Fruit fly (Drosophila melanogaster): ENCODE measurements around the gene CG3123.

CG3123 gene

dm6 chr2L:2869008-2869702, 43.8 kb upstream of the CG3123 start, which contains the start of gene CG8813:
Gene CG8813 (plus strand): TSS chr2L:2869652.
- TF ChIP-seq tj (GFP tag; optimal IDR thresholded peaks at IDR 0.05) (no peak), CG7045 (GFP tag; optimal IDR thresholded peaks at IDR 0.05) (no peak), bab1 (GFP tag; optimal IDR thresholded peaks at IDR 0.05) (no peak), CG1620 (GFP tag; optimal IDR thresholded peaks at IDR 0.05) (no peak), Mnt (GFP tag; optimal IDR thresholded peaks at IDR 0.05) (no peak), kay (GFP tag; ENCODE audit: borderline replicate concordance) (no peak), CG33017 (tag; optimal IDR thresholded peaks at IDR 0.05) (no peak)

dm6 chr2L:2865560-2866309, 40.4 kb upstream of the CG3123 start:
- TF ChIP-seq Hr96 (GFP tag; optimal IDR thresholded peaks at IDR 0.05) (peak; percentile 52), Clk (GFP tag; optimal IDR thresholded peaks at IDR 0.05) (no peak), cic (GFP tag; optimal IDR thresholded peaks at IDR 0.05) (peak; percentile 77), CG7045 (GFP tag; optimal IDR thresholded peaks at IDR 0.05) (no peak), bab1 (GFP tag; optimal IDR thresholded peaks at IDR 0.05) (no peak), CG12768 (GFP tag; optimal IDR thresholded peaks at IDR 0.05) (no peak), kay (GFP tag; ENCODE audit: borderline replicate concordance) (peak; percentile 81), Crg-1 (GFP tag; optimal IDR thresholded peaks at IDR 0.05) (no peak), CG33017 (tag; optimal IDR thresholded peaks at IDR 0.05) (peak; percentile 23)

- TF ChIP-seq Hr96 (GFP tag; optimal IDR thresholded peaks at IDR 0.05) (no peak), CG1620 (GFP tag; optimal IDR thresholded peaks at IDR 0.05) (no peak), CG12768 (GFP tag; optimal IDR thresholded peaks at IDR 0.05) (peak; percentile 68), ovo (GFP tag; optimal IDR thresholded peaks at IDR 0.05) (no peak), Crg-1 (GFP tag; optimal IDR thresholded peaks at IDR 0.05) (no peak), CG7101 (tag; optimal IDR thresholded peaks at IDR 0.05) (peak; percentile 11), kay (GFP tag; ENCODE audit: borderline replicate concordance) (peak; percentile 23), CG33017 (tag; optimal IDR thresholded peaks at IDR 0.05) (no peak), cnc (optimal IDR thresholded peaks at IDR 0.05) (no peak), CG7045 (GFP tag; optimal IDR thresholded peaks at IDR 0.05) (peak; percentile 8)
Measured at dm6 chr2L:2864601-2865000, 39.3 kb upstream of the CG3123 start.

- no peak for TF ChIP-seq CG12768 (GFP tag; optimal IDR thresholded peaks at IDR 0.05)
- no peak for TF ChIP-seq CG1620 (GFP tag; optimal IDR thresholded peaks at IDR 0.05)
- no peak for TF ChIP-seq CG7101 (tag; optimal IDR thresholded peaks at IDR 0.05)
- no peak for TF ChIP-seq Mnt (GFP tag; optimal IDR thresholded peaks at IDR 0.05)
- no peak for TF ChIP-seq Clk (GFP tag; optimal IDR thresholded peaks at IDR 0.05)
- no peak for TF ChIP-seq CG11617 (GFP tag; optimal IDR thresholded peaks at IDR 0.05)
- no peak for TF ChIP-seq Crg-1 (GFP tag; optimal IDR thresholded peaks at IDR 0.05)
Measured at dm6 chr2L:2862621-2862962, 37.3 kb upstream of the CG3123 start.

- TF ChIP-seq bab1 (GFP tag; optimal IDR thresholded peaks at IDR 0.05) (peak; percentile 9), toe (GFP tag; optimal IDR thresholded peaks at IDR 0.05) (no peak), CG12768 (GFP tag; optimal IDR thresholded peaks at IDR 0.05) (no peak), cic (GFP tag; optimal IDR thresholded peaks at IDR 0.05) (peak; percentile 49), CG33017 (tag; optimal IDR thresholded peaks at IDR 0.05) (peak; percentile 3), CG5204 (GFP tag; optimal IDR thresholded peaks at IDR 0.05) (no peak), tj (GFP tag; optimal IDR thresholded peaks at IDR 0.05) (peak; percentile 70), Crg-1 (GFP tag; optimal IDR thresholded peaks at IDR 0.05) (no peak), kay (GFP tag; ENCODE audit: borderline replicate concordance) (peak; percentile 30), Mnt (GFP tag; optimal IDR thresholded peaks at IDR 0.05) (peak; percentile 43)
Measured at dm6 chr2L:2861885-2862620, 36.7 kb upstream of the CG3123 start.

dm6 chr2L:2861140-2861884, 36.0 kb upstream of the CG3123 start:
- no peak for TF ChIP-seq CG1620 (GFP tag; optimal IDR thresholded peaks at IDR 0.05)
- peak; percentile 68 for TF ChIP-seq kay (GFP tag; ENCODE audit: borderline replicate concordance)
- TF ChIP-seq CG33017 (tag; optimal IDR thresholded peaks at IDR 0.05): no peak
- TF ChIP-seq CG7045 (GFP tag; optimal IDR thresholded peaks at IDR 0.05): no peak
- no peak for TF ChIP-seq tj (GFP tag; optimal IDR thresholded peaks at IDR 0.05)
- TF ChIP-seq CG14711 (tag; optimal IDR thresholded peaks at IDR 0.05): no peak
- TF ChIP-seq cic (GFP tag; optimal IDR thresholded peaks at IDR 0.05): peak; percentile 38
- no peak for TF ChIP-seq bab1 (GFP tag; optimal IDR thresholded peaks at IDR 0.05)
- TF ChIP-seq Hr96 (GFP tag; optimal IDR thresholded peaks at IDR 0.05): no peak
- TF ChIP-seq pad (GFP tag; optimal IDR thresholded peaks at IDR 0.05): no peak
- no peak for TF ChIP-seq CG11617 (GFP tag; optimal IDR thresholded peaks at IDR 0.05)
- no peak for TF ChIP-seq Clk (GFP tag; optimal IDR thresholded peaks at IDR 0.05)
- peak; percentile 61 for TF ChIP-seq CG12768 (GFP tag; optimal IDR thresholded peaks at IDR 0.05)
- no peak for TF ChIP-seq Crg-1 (GFP tag; optimal IDR thresholded peaks at IDR 0.05)
- no peak for TF ChIP-seq cnc (optimal IDR thresholded peaks at IDR 0.05)
